Worm (Caenorhabditis elegans) whole organism, mixed stage, embryonic: ENCODE data around the gene ZK688.9.

ENCODE experiments used
- ces-1 ChIP-seq: fragments of 150-350 bp; optimal IDR thresholded peaks from 2 replicates; lab custom pipeline; 2014; ENCODE audit warnings: missing biosample characterization, missing genetic modification reagents, missing genetic modification characterization
- elt-3 ChIP-seq: fragments of 150-350 bp; optimal IDR thresholded peaks from 2 replicates; lab custom pipeline; 2014; ENCODE audit warnings: missing biosample characterization, missing genetic modification characterization
- ham-2 ChIP-seq: fragments of 200-800 bp; sonication (Bioruptor generic); optimal IDR thresholded peaks from 2 replicates; lab custom pipeline; 2018; ENCODE audit warnings: mild to moderate bottlenecking, missing genetic modification characterization, missing compliant biosample characterization
- mep-1 ChIP-seq: fragments of 150-350 bp; optimal IDR thresholded peaks from 2 replicates; lab custom pipeline; 2017; ENCODE audit warnings: missing biosample characterization, missing genetic modification reagents, missing genetic modification characterization, inconsistent platforms
- nhr-12 ChIP-seq: fragments of 150-350 bp; optimal IDR thresholded peaks from 2 replicates; lab custom pipeline; 2014; ENCODE audit warnings: missing biosample characterization, missing genetic modification characterization
- nhr-237 ChIP-seq: fragments of 150-350 bp; optimal IDR thresholded peaks from 2 replicates; lab custom pipeline; 2014; ENCODE audit warnings: missing biosample characterization, missing genetic modification characterization
- nhr-76 ChIP-seq: sonication (generic microtip); optimal IDR thresholded peaks from 2 replicates; lab custom pipeline; 2017; ENCODE audit warnings: missing biosample characterization, missing genetic modification characterization
- snpc-4 ChIP-seq: fragments of 150-350 bp; optimal IDR thresholded peaks from 2 replicates; lab custom pipeline; 2014; ENCODE audit warnings: missing biosample characterization, missing genetic modification characterization
- tbx-8 ChIP-seq: fragments of 200-800 bp; sonication (Bioruptor generic); optimal IDR thresholded peaks from 2 replicates; lab custom pipeline; 2018; ENCODE audit warnings: mild to moderate bottlenecking, missing genetic modification characterization, moderate library complexity, missing compliant biosample characterization
- unc-62 ChIP-seq: fragments of 150-350 bp; optimal IDR thresholded peaks from 2 replicates; lab custom pipeline; 2014; ENCODE audit warnings: missing biosample characterization, missing genetic modification reagents, missing genetic modification characterization
- ztf-11 ChIP-seq: fragments of 150-350 bp; optimal IDR thresholded peaks from 2 replicates; lab custom pipeline; 2014; ENCODE audit warnings: missing biosample characterization, missing genetic modification characterization

ce11 chrIII:7928549-7929129 lies 45.8 kb upstream of the ZK688.9 start, which contains the start of the genes C29E4.13 and npp-15:
- TF ChIP-seq mep-1 (tag; lab: Kevin White, UChicago) (no peak), ztf-11 (no peak), tbx-8 (GFP tag; lab: Kevin White, UChicago) (no peak), nhr-12 (no peak), snpc-4 (tag; lab: Kevin White, UChicago) (no peak), elt-3 (tag; lab: Kevin White, UChicago) (no peak), ces-1 (GFP tag; lab: Kevin White, UChicago) (no peak), nhr-76 (tag; lab: Kevin White, UChicago) (no peak), nhr-237 (tag; lab: Kevin White, UChicago) (peak; percentile 16), unc-62 (GFP tag; lab: Kevin White, UChicago) (no peak), ham-2 (no peak)
